Worm (Caenorhabditis elegans): Measurements from ENCODE around the gene clec-170.

- TF ChIP-seq tbx-8 (GFP tag; optimal IDR thresholded peaks at IDR 0.05) = no peak
- no peak for TF ChIP-seq elt-3 (tag; optimal IDR thresholded peaks at IDR 0.05)
- no peak for TF ChIP-seq nhr-28 (tag; optimal IDR thresholded peaks at IDR 0.05)
- no peak for TF ChIP-seq mab-5 (tag; optimal IDR thresholded peaks at IDR 0.05)
- no peak for TF ChIP-seq ztf-11 (tag; optimal IDR thresholded peaks at IDR 0.05)
- TF ChIP-seq unc-120 (tag; optimal IDR thresholded peaks at IDR 0.05; ENCODE audit: poor library complexity, severe bottlenecking) = no peak
- no peak for TF ChIP-seq unc-62 (GFP tag; optimal IDR thresholded peaks at IDR 0.05)
- TF ChIP-seq nhr-237 (tag; optimal IDR thresholded peaks at IDR 0.05) = no peak
- TF ChIP-seq ces-1 (GFP tag; optimal IDR thresholded peaks at IDR 0.05) = no peak
- no peak for TF ChIP-seq mep-1 (tag; optimal IDR thresholded peaks at IDR 0.05)
- TF ChIP-seq nhr-12 (tag; optimal IDR thresholded peaks at IDR 0.05) = no peak
- no peak for TF ChIP-seq pha-4 (tag; optimal IDR thresholded peaks at IDR 0.05)
Observed at ce11 chrIV:1232419-1233145, 34.1 kb upstream of the clec-170 start.
